Worm (Caenorhabditis elegans) whole organism, L2 larva: ENCODE data around the gene C08B6.10.
A peak's percentile ranks its signal among the peaks of the same experiment; 100 is the strongest.

Experiments used
- lin-13 ChIP-seq: fragments of 150-350 bp; optimal IDR thresholded peaks from 2 replicates; lab custom pipeline; 2014; ENCODE audit warnings: missing biosample characterization, missing genetic modification reagents, missing genetic modification characterization
- nhr-237 ChIP-seq: fragments of 150-350 bp; optimal IDR thresholded peaks from 2 replicates; lab custom pipeline; 2014; ENCODE audit warnings: missing biosample characterization, missing genetic modification characterization
- unc-39 ChIP-seq: fragments of 150-350 bp; optimal IDR thresholded peaks from 2 replicates; lab custom pipeline; 2014; ENCODE audit warnings: missing biosample characterization, missing genetic modification characterization

ce11 chrV:10174632-10175075 lies 49.4 kb downstream of the C08B6.10 start:
- TF ChIP-seq lin-13 (GFP tag; lab: Kevin White, UChicago): peak; percentile 67
- peak; percentile 60 for TF ChIP-seq unc-39 (tag; lab: Kevin White, UChicago)
- no peak for TF ChIP-seq nhr-237 (tag; lab: Kevin White, UChicago)
